Worm (Caenorhabditis elegans) whole organism, L1 larva: ENCODE results near the gene rpl-10.

Source experiments
- fkh-10 ChIP-seq: sonication (generic microtip); optimal IDR thresholded peaks from 2 replicates; lab custom pipeline; 2017; ENCODE audit warnings: missing biosample characterization, missing genetic modification reagents, missing genetic modification characterization
- lin-15B ChIP-seq: fragments of 150-350 bp; sonication (generic microtip); optimal IDR thresholded peaks from 3 replicates; lab custom pipeline; 2014; ENCODE audit warnings: missing biosample characterization, missing genetic modification characterization
- lin-39 ChIP-seq: fragments of 150-350 bp; optimal IDR thresholded peaks from 2 replicates; lab custom pipeline; 2014; ENCODE audit warnings: missing biosample characterization, missing genetic modification reagents, missing genetic modification characterization
- xbp-1 ChIP-seq: sonication (generic microtip); optimal IDR thresholded peaks from 2 replicates; lab custom pipeline; 2016; ENCODE audit warnings: missing genetic modification characterization, missing compliant biosample characterization
- zag-1 ChIP-seq: fragments of 150-350 bp; optimal IDR thresholded peaks from 2 replicates; lab custom pipeline; 2014; ENCODE audit warnings: missing biosample characterization, missing genetic modification characterization
- ztf-11 ChIP-seq, 2 experiments: sonication (generic microtip); optimal IDR thresholded peaks; 2 replicates each; lab custom pipeline; 2016 to 2017; ENCODE audit warnings: missing genetic modification characterization in 2 of 2, missing biosample characterization in 1 of 2, missing compliant biosample characterization in 1 of 2

ce11 chrII:8135953-8136352, 7.7 kb upstream of the rpl-10 start:
- TF ChIP-seq lin-15B (tag; lab: Kevin White, UChicago) (no peak), zag-1 (tag; lab: Kevin White, UChicago) (no peak), fkh-10 (no peak), xbp-1 (no peak), ztf-11 (tag; optimal IDR thresholded peaks at IDR 0.05; lab: Kevin White, UChicago) (no peak), lin-39 (tag; lab: Kevin White, UChicago) (no peak)
